Worm (Caenorhabditis elegans) whole organism, L1 larva: Measurements from ENCODE around the gene T27A10.5.

Source experiments
- blmp-1 ChIP-seq: fragments of 150-350 bp; optimal IDR thresholded peaks from 2 replicates; lab custom pipeline; 2014; ENCODE audit warnings: missing biosample characterization, missing genetic modification characterization
- fos-1 ChIP-seq: fragments of 150-350 bp; optimal IDR thresholded peaks from 2 replicates; lab custom pipeline; 2014; ENCODE audit warnings: missing biosample characterization, missing genetic modification characterization
- mef-2 ChIP-seq: fragments of 150-350 bp; optimal IDR thresholded peaks from 2 replicates; lab custom pipeline; 2014; ENCODE audit warnings: missing biosample characterization, missing genetic modification characterization
- nhr-77 ChIP-seq: fragments of 150-350 bp; optimal IDR thresholded peaks from 2 replicates; lab custom pipeline; 2014; ENCODE audit warnings: missing biosample characterization, missing genetic modification characterization

ce11 chrX:3585625-3586024 lies 12.2 kb upstream of the T27A10.5 start, which contains the start of gene T27A10.2:
- no peak for TF ChIP-seq blmp-1 (tag; lab: Kevin White, UChicago)
- no peak for TF ChIP-seq fos-1
- TF ChIP-seq nhr-77: no peak
- no peak for TF ChIP-seq mef-2 (tag; lab: Kevin White, UChicago)
